Worm (Caenorhabditis elegans) whole organism, midembryonic: ENCODE measurements around the gene ugt-20.

ENCODE experiments used
- T22C8.4 ChIP-seq: fragments of 200-800 bp; sonication (Bioruptor generic); IDR thresholded peaks from 2 replicates; pipeline ENCODE4 v1.3.6; 2022; ENCODE audit warnings: missing genetic modification characterization, missing compliant biosample characterization
- cog-1 ChIP-seq: sonication (generic microtip); optimal IDR thresholded peaks from 2 replicates; lab custom pipeline; 2016; ENCODE audit warnings: missing genetic modification characterization, missing compliant biosample characterization
- flt-1 ChIP-seq: fragments of 200-800 bp; sonication (Bioruptor generic); IDR thresholded peaks from 2 replicates; pipeline ENCODE4 v1.3.6; 2022; ENCODE audit warnings: missing genetic modification characterization, missing compliant biosample characterization
- klf-2 ChIP-seq: fragments of 200-800 bp; sonication (Bioruptor generic); conservative IDR thresholded peaks from 2 replicates; pipeline ENCODE4 v1.3.6; 2022; ENCODE audit warnings: missing genetic modification reagents, missing genetic modification characterization, missing compliant biosample characterization
- med-1 ChIP-seq: sonication (generic microtip); optimal IDR thresholded peaks from 2 replicates; lab custom pipeline; 2017; ENCODE audit warnings: missing genetic modification characterization, mild to moderate bottlenecking, missing compliant biosample characterization, antibody characterized with exemption, missing genetic modification reagents; ENCODE audit not compliant: insufficient read depth
- tab-1 ChIP-seq: fragments of 200-800 bp; sonication (Bioruptor generic); IDR thresholded peaks from 2 replicates; pipeline ENCODE4 v1.3.6; 2022; ENCODE audit warnings: missing genetic modification characterization, missing compliant biosample characterization
- ztf-23 ChIP-seq: fragments of 200-800 bp; sonication (Bioruptor generic); IDR thresholded peaks from 2 replicates; pipeline ENCODE4 v1.3.6; 2022; ENCODE audit warnings: missing genetic modification reagents, missing genetic modification characterization, missing compliant biosample characterization
- ztf-29 ChIP-seq: fragments of 200-800 bp; sonication (Bioruptor generic); IDR thresholded peaks from 2 replicates; pipeline ENCODE4 v1.3.6; 2022; ENCODE audit warnings: missing genetic modification reagents, missing genetic modification characterization, missing compliant biosample characterization

- TF ChIP-seq T22C8.4 (GFP tag; lab: Robert Waterston, UW) (no peak), flt-1 (no peak), klf-2 (GFP tag; lab: Robert Waterston, UW) (no peak), tab-1 (GFP tag; lab: Robert Waterston, UW) (no peak), ztf-29 (GFP tag; lab: Robert Waterston, UW) (no peak), ztf-23 (GFP tag; lab: Robert Waterston, UW) (no peak), med-1 (no peak), cog-1 (no peak)
Observed at ce11 chrIV:6065186-6065585, 18.2 kb downstream of the ugt-20 start.
